Fruit fly (Drosophila melanogaster) whole organism, prepupa: ENCODE results near the gene gammaCOP.

Experiments
- Blimp-1 ChIP-seq: fragments of 200-800 bp; sonication (Bioruptor generic); optimal IDR thresholded peaks from 3 replicates; lab custom pipeline; 2017; ENCODE audit warnings: missing biosample characterization, missing genetic modification characterization, mild to moderate bottlenecking, moderate library complexity, missing genetic modification reagents
- CG10631 ChIP-seq: fragments of 200-800 bp; sonication (Bioruptor generic); optimal IDR thresholded peaks from 2 replicates; lab custom pipeline; 2016; ENCODE audit warnings: missing biosample characterization, missing genetic modification characterization
- CG11762 ChIP-seq: fragments of 200-800 bp; sonication (Bioruptor generic); optimal IDR thresholded peaks from 3 replicates; lab custom pipeline; 2016; ENCODE audit warnings: missing biosample characterization, missing genetic modification characterization; ENCODE audit not compliant: insufficient read depth
- CG11902 ChIP-seq: fragments of 200-800 bp; sonication (Bioruptor generic); optimal IDR thresholded peaks from 3 replicates; lab custom pipeline; 2016; ENCODE audit warnings: missing biosample characterization, missing genetic modification characterization
- CG1621 ChIP-seq: fragments of 200-800 bp; sonication (Bioruptor generic); optimal IDR thresholded peaks from 3 replicates; lab custom pipeline; 2018; ENCODE audit warnings: missing biosample characterization, mild to moderate bottlenecking, missing genetic modification characterization
- CG3032 ChIP-seq: fragments of 200-800 bp; optimal IDR thresholded peaks from 2 replicates; lab custom pipeline; 2019; ENCODE audit warnings: missing biosample characterization, mild to moderate bottlenecking, missing genetic modification characterization, moderate library complexity
- CG31627 ChIP-seq: fragments of 200-800 bp; sonication (Bioruptor generic); optimal IDR thresholded peaks from 3 replicates; lab custom pipeline; 2016; ENCODE audit warnings: missing biosample characterization, missing genetic modification characterization
- CG32006 ChIP-seq: fragments of 200-800 bp; sonication (Bioruptor generic); optimal IDR thresholded peaks from 3 replicates; lab custom pipeline; 2017; ENCODE audit warnings: missing biosample characterization, mild to moderate bottlenecking, missing genetic modification characterization
- CG34406 ChIP-seq: fragments of 200-800 bp; sonication (Bioruptor generic); optimal IDR thresholded peaks from 3 replicates; lab custom pipeline; 2016; ENCODE audit warnings: missing biosample characterization, missing genetic modification characterization
- CG3919 ChIP-seq: fragments of 200-800 bp; sonication (Bioruptor generic); optimal IDR thresholded peaks from 3 replicates; lab custom pipeline; 2016; ENCODE audit warnings: missing biosample characterization, missing genetic modification characterization
- CG6163 ChIP-seq: fragments of 200-800 bp; sonication (Bioruptor generic); IDR thresholded peaks from 3 replicates; pipeline ENCODE4 v1.3.6; 2022; ENCODE audit warnings: missing biosample characterization, missing genetic modification characterization
- CG6792 ChIP-seq: fragments of 200-800 bp; sonication (Bioruptor generic); optimal IDR thresholded peaks from 3 replicates; lab custom pipeline; 2016; ENCODE audit warnings: missing biosample characterization, missing genetic modification characterization
- CG6808 ChIP-seq: fragments of 200-800 bp; sonication (Bioruptor generic); optimal IDR thresholded peaks from 3 replicates; lab custom pipeline; 2017; ENCODE audit warnings: missing biosample characterization, missing genetic modification characterization, mild to moderate bottlenecking, moderate library complexity, missing genetic modification reagents
- CG8119 ChIP-seq: fragments of 200-800 bp; sonication (Bioruptor generic); IDR thresholded peaks from 3 replicates; pipeline ENCODE4 v1.3.6; 2022; ENCODE audit warnings: missing biosample characterization, missing genetic modification characterization
- Eip78C ChIP-seq: fragments of 200-800 bp; sonication (Bioruptor generic); peaks from one replicate; lab custom pipeline; 2016; ENCODE audit warnings: missing biosample characterization, missing genetic modification characterization
- Eip93F ChIP-seq: fragments of 200-800 bp; sonication (Bioruptor generic); optimal IDR thresholded peaks from 2 replicates; lab custom pipeline; 2016; ENCODE audit warnings: missing biosample characterization, mild to moderate bottlenecking, missing genetic modification characterization
- Hr38 ChIP-seq: sonication (Bioruptor generic); optimal IDR thresholded peaks from 2 replicates; lab custom pipeline; 2016; ENCODE audit warnings: missing biosample characterization, missing genetic modification characterization
- Hr4 ChIP-seq: fragments of 200-800 bp; sonication (Bioruptor generic); optimal IDR thresholded peaks from 3 replicates; lab custom pipeline; 2016; ENCODE audit warnings: missing biosample characterization, missing genetic modification characterization
- Met ChIP-seq: fragments of 200-800 bp; sonication (Bioruptor generic); optimal IDR thresholded peaks from 3 replicates; lab custom pipeline; 2016; ENCODE audit warnings: missing biosample characterization, missing genetic modification characterization
- Sox102F ChIP-seq: fragments of 200-800 bp; sonication (Bioruptor generic); optimal IDR thresholded peaks from 2 replicates; lab custom pipeline; 2016; ENCODE audit warnings: missing biosample characterization, mild to moderate bottlenecking, missing genetic modification characterization
- Sox14 ChIP-seq: fragments of 200-800 bp; sonication (Bioruptor generic); optimal IDR thresholded peaks from 3 replicates; lab custom pipeline; 2016; ENCODE audit warnings: missing biosample characterization, missing genetic modification characterization
- achi ChIP-seq: fragments of 200-800 bp; sonication (Bioruptor generic); optimal IDR thresholded peaks from 3 replicates; lab custom pipeline; 2016; ENCODE audit warnings: missing biosample characterization, missing genetic modification characterization
- dsx ChIP-seq: fragments of 200-800 bp; optimal IDR thresholded peaks from 3 replicates; lab custom pipeline; 2019; ENCODE audit warnings: missing biosample characterization, mild to moderate bottlenecking, missing genetic modification characterization, moderate library complexity; ENCODE audit not compliant: poor library complexity, severe bottlenecking
- eg ChIP-seq: fragments of 200-800 bp; sonication (Bioruptor generic); IDR thresholded peaks from 3 replicates; pipeline ENCODE4 v1.3.6; 2022; ENCODE audit warnings: missing biosample characterization, missing genetic modification characterization
- esn ChIP-seq: fragments of 200-800 bp; sonication (Bioruptor generic); optimal IDR thresholded peaks from 2 replicates; lab custom pipeline; 2016; ENCODE audit warnings: missing biosample characterization, mild to moderate bottlenecking, missing genetic modification characterization, moderate library complexity
- fd59A ChIP-seq: fragments of 200-800 bp; sonication (Bioruptor generic); optimal IDR thresholded peaks from 2 replicates; lab custom pipeline; 2017; ENCODE audit warnings: missing biosample characterization, mild to moderate bottlenecking, missing genetic modification characterization, missing genetic modification reagents
- fd85E ChIP-seq: fragments of 200-800 bp; sonication (Bioruptor generic); optimal IDR thresholded peaks from 3 replicates; lab custom pipeline; 2016; ENCODE audit warnings: missing biosample characterization, missing genetic modification characterization
- fkh ChIP-seq: fragments of 200-800 bp; sonication (Bioruptor generic); optimal IDR thresholded peaks from 3 replicates; lab custom pipeline; 2017; ENCODE audit warnings: missing biosample characterization, mild to moderate bottlenecking, missing genetic modification characterization, moderate library complexity
- lz ChIP-seq: fragments of 200-800 bp; sonication (Bioruptor generic); optimal IDR thresholded peaks from 3 replicates; lab custom pipeline; 2016; ENCODE audit warnings: missing biosample characterization, missing genetic modification characterization
- net ChIP-seq: fragments of 200-800 bp; sonication (Bioruptor generic); optimal IDR thresholded peaks from 3 replicates; lab custom pipeline; 2016; ENCODE audit warnings: missing biosample characterization, missing genetic modification characterization
- pdm3 ChIP-seq: fragments of 200-800 bp; sonication (Bioruptor generic); optimal IDR thresholded peaks from 3 replicates; lab custom pipeline; 2016; ENCODE audit warnings: missing biosample characterization, missing genetic modification characterization
- salr ChIP-seq, 2 experiments: fragments of 200-800 bp; sonication (Bioruptor generic); optimal IDR thresholded peaks; 3 replicates each; lab custom pipeline; 2016 to 2018; ENCODE audit warnings: missing biosample characterization in 2 of 2, missing genetic modification characterization in 2 of 2, mild to moderate bottlenecking in 1 of 2
- svp ChIP-seq: fragments of 200-800 bp; sonication (Bioruptor generic); peaks from one replicate; lab custom pipeline; 2016; ENCODE audit warnings: missing biosample characterization, missing genetic modification characterization

gammaCOP gene

dm6 chr3R:31603246-31603645, 31.3 kb downstream of the gammaCOP start:
- TF ChIP-seq esn (GFP tag; lab: Kevin White, UChicago), result no peak
- no peak for TF ChIP-seq achi (GFP tag; lab: Kevin White, UChicago)
- TF ChIP-seq CG8119, result no peak
- no peak for TF ChIP-seq CG32006 (GFP tag; lab: Kevin White, UChicago)
- TF ChIP-seq Sox102F (GFP tag; lab: Kevin White, UChicago), result no peak
- TF ChIP-seq salr (GFP tag; optimal IDR thresholded peaks at IDR 0.05; lab: Kevin White, UChicago), result no peak
- TF ChIP-seq CG3919, result no peak
- no peak for TF ChIP-seq Hr4 (GFP tag; lab: Kevin White, UChicago)
- TF ChIP-seq Hr38, result no peak
- no peak for TF ChIP-seq CG34406
- TF ChIP-seq CG1621 (tag; lab: Kevin White, UChicago), result no peak
- no peak for TF ChIP-seq Eip78C
- no peak for TF ChIP-seq CG10631 (GFP tag; lab: Kevin White, UChicago)
- no peak for TF ChIP-seq CG31627 (GFP tag; lab: Kevin White, UChicago)
- TF ChIP-seq Eip93F (GFP tag; lab: Kevin White, UChicago), result no peak
- TF ChIP-seq CG11762, result no peak

dm6 chr3R:31603655-31604054, 31.7 kb downstream of the gammaCOP start:
- no peak for TF ChIP-seq Blimp-1 (GFP tag; lab: Kevin White, UChicago)
- peak; percentile 88 for TF ChIP-seq fkh (GFP tag; lab: Kevin White, UChicago)

- no peak for TF ChIP-seq fkh (GFP tag; lab: Kevin White, UChicago)
- peak; percentile 87 for TF ChIP-seq svp (GFP tag; lab: Kevin White, UChicago)
- TF ChIP-seq dsx (GFP tag; lab: Kevin White, UChicago), result no peak
- TF ChIP-seq CG6163 (GFP tag; lab: Robert Waterston, UW), result no peak
- no peak for TF ChIP-seq fd59A (GFP tag; lab: Kevin White, UChicago)
- TF ChIP-seq CG11902 (GFP tag; lab: Kevin White, UChicago), result no peak
These were observed 32.6 kb downstream of the gammaCOP start for dm6 chr3R:31604409-31605116.

dm6 chr3R:31605117-31605432, 33.1 kb downstream of the gammaCOP start:
- TF ChIP-seq svp (GFP tag; lab: Kevin White, UChicago), result peak; percentile 81
- no peak for TF ChIP-seq CG6792 (GFP tag; lab: Kevin White, UChicago)
- no peak for TF ChIP-seq CG6808 (GFP tag; lab: Kevin White, UChicago)
- TF ChIP-seq, all 60 proteins: peak for 1

dm6 chr3R:31605790-31606189, 33.8 kb downstream of the gammaCOP start:
- TF ChIP-seq eg (no peak), CG34406 (no peak), fd85E (GFP tag; lab: Kevin White, UChicago) (no peak), Sox102F (GFP tag; lab: Kevin White, UChicago) (no peak), net (GFP tag; lab: Kevin White, UChicago) (no peak), CG1621 (tag; lab: Kevin White, UChicago) (no peak), svp (GFP tag; lab: Kevin White, UChicago) (peak; percentile 83), CG6163 (GFP tag; lab: Robert Waterston, UW) (no peak), Blimp-1 (GFP tag; lab: Kevin White, UChicago) (peak; percentile 18), lz (GFP tag; lab: Kevin White, UChicago) (no peak), Met (GFP tag; lab: Kevin White, UChicago) (no peak), CG3032 (tag; lab: Kevin White, UChicago) (no peak), Sox14 (GFP tag; lab: Kevin White, UChicago) (no peak), pdm3 (no peak)
